Fruit fly (Drosophila melanogaster): ENCODE results near the gene CG44195.
A peak's percentile ranks its signal among the peaks of the same experiment; 100 is the strongest.

The CG44195 gene

DNA sequence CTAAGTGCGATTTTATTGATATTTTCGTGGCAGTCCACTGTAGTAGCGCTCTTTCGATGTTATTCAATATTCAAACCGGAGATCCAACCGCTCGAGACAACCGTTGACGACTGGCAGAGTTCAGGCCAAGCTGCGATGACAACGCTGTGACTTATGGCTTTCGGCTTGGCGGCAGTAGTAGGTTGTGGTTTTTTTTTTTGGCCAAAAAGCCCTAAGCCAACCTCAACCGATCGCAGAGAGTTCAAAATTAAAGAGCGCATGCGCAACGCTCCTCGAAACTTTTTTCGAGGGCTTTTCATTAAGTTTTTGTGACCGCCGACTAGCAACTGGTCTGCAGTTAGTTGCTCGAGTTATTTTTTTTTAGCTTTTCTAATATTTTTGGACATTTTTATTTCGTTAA lies 47.5 kb upstream of the CG44195 start, which contains the start of gene Snmp2 (continued):
- TF ChIP-seq CG17829 (tag; optimal IDR thresholded peaks at IDR 0.05), result no peak
- no peak for TF ChIP-seq Hr39 (optimal IDR thresholded peaks at IDR 0.05)
- no peak for TF ChIP-seq ems (GFP tag; optimal IDR thresholded peaks at IDR 0.05)
- no peak for TF ChIP-seq CG2202 (tag; optimal IDR thresholded peaks at IDR 0.05)
- TF ChIP-seq chinmo (GFP tag; IDR thresholded peaks at IDR 0.05; ENCODE audit: partially characterized antibody), result 0 out of 4 replicates have a peak, but pooled peaks have one; percentile 6
- peak; percentile 45 for TF ChIP-seq sqz (GFP tag; optimal IDR thresholded peaks at IDR 0.05)
- TF ChIP-seq CG6272 (GFP tag; IDR thresholded peaks at IDR 0.05), result no peak
- TF ChIP-seq CG7357 (GFP tag; IDR thresholded peaks at IDR 0.05), result no peak

dm6 chr3L:7741953-7742352 lies 46.5 kb upstream of the CG44195 start:
- peak; percentile 21 for TF ChIP-seq CG8290 (GFP tag; optimal IDR thresholded peaks at IDR 0.05)
- no peak for TF ChIP-seq CG8290 (tag; optimal IDR thresholded peaks at IDR 0.05)
- TF ChIP-seq grn (GFP tag; optimal IDR thresholded peaks at IDR 0.05), result peak; percentile 84
- TF ChIP-seq otp (GFP tag; IDR thresholded peaks at IDR 0.05), result no peak
- TF ChIP-seq CG14667 (GFP tag; IDR thresholded peaks at IDR 0.05), result no peak
- peak; percentile 37 for TF ChIP-seq sd (tag; optimal IDR thresholded peaks at IDR 0.05)
- TF ChIP-seq chinmo (GFP tag; IDR thresholded peaks at IDR 0.05; ENCODE audit: partially characterized antibody), result 0 out of 4 replicates have a peak, but pooled peaks have one; percentile 54
- no peak for TF ChIP-seq fu2 (GFP tag; optimal IDR thresholded peaks at IDR 0.05)
- TF ChIP-seq CG1603 (tag; optimal IDR thresholded peaks at IDR 0.05), result no peak
- peak; percentile 64 for TF ChIP-seq CG12769 (tag; optimal IDR thresholded peaks at IDR 0.05)
- peak; percentile 4 for TF ChIP-seq abd-A (tag; optimal IDR thresholded peaks at IDR 0.05)
- TF ChIP-seq sqz (GFP tag; optimal IDR thresholded peaks at IDR 0.05), result peak; percentile 9
- peak; percentile 84 for TF ChIP-seq CG13894 (tag; optimal IDR thresholded peaks at IDR 0.05)
- peak; percentile 77 for TF ChIP-seq kni (GFP tag; optimal IDR thresholded peaks at IDR 0.05)
- no peak for TF ChIP-seq CG18262 (tag; optimal IDR thresholded peaks at IDR 0.05)
- TF ChIP-seq CG11695 (GFP tag; IDR thresholded peaks at IDR 0.05), result 0 out of 3 replicates have a peak, but pooled peaks have one; percentile 13
- TF ChIP-seq oc (tag; optimal IDR thresholded peaks at IDR 0.05), result peak; percentile 76

DNA sequence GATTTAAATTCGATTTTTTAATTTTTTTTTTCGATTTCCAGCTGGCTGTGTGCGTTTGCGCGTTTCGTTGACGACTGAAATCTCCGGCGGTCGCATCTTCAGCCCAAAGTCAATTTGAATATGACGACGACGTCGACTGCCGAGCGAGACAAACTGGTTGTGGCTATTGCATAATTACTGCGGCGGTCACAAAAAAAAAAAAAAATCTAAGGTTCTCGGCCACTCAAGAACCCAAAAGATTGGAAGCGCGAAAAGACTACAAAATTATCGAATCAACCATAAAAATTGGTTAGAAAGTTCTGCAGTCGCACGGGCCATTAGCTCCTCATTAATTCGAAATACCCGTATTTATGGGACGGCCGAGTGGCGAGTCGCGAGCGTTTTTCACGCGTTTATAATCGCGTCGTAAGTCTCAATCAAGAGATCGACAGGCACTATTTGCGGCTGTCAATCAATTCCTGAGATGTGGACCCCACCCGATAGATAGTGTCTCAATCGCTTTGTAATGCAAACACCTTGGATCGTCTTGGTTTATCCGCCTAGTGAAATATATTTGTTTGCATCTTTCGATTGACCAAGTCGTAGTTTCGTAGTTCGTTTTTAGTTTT lies 36.8 kb upstream of the CG44195 start, which contains the start of gene CG8492:
Gene CG8492 (minus strand): TSS at position 51 of the 608 bp plus-strand sequence.
- TF ChIP-seq CG8478 (optimal IDR thresholded peaks at IDR 0.05) (no peak), Ssrp (tag; optimal IDR thresholded peaks at IDR 0.05) (no peak), CG8359 (GFP tag; optimal IDR thresholded peaks at IDR 0.05; ENCODE audit: borderline replicate concordance) (peak; percentile 98), hkb (optimal IDR thresholded peaks at IDR 0.05) (no peak), hkb (GFP tag; IDR thresholded peaks at IDR 0.05) (no peak), chinmo (GFP tag; IDR thresholded peaks at IDR 0.05; ENCODE audit: partially characterized antibody) (peak; percentile 63; the same call in 2 of the 4 replicates), NFAT (GFP tag; IDR thresholded peaks at IDR 0.05) (no peak), CG5953 (GFP tag; IDR thresholded peaks at IDR 0.05) (no peak), CG42726 (GFP tag; IDR thresholded peaks at IDR 0.05; ENCODE audit: partially characterized antibody) (no peak), NC2α (GFP tag; optimal IDR thresholded peaks at IDR 0.05) (no peak), sqz (GFP tag; optimal IDR thresholded peaks at IDR 0.05) (peak; percentile 43), da (GFP tag; optimal IDR thresholded peaks at IDR 0.05) (no peak), CG17186 (GFP tag; optimal IDR thresholded peaks at IDR 0.05) (no peak), sim (GFP tag; IDR thresholded peaks at IDR 0.05) (no peak), CG3847 (GFP tag; IDR thresholded peaks at IDR 0.05) (no peak), tll (GFP tag; optimal IDR thresholded peaks at IDR 0.05) (no peak), ash1 (GFP tag; optimal IDR thresholded peaks at IDR 0.05) (no peak), vvl (GFP tag; IDR thresholded peaks at IDR 0.05) (peak; percentile 53; the same call in 1 of the 2 replicates)
